Worm (Caenorhabditis elegans) whole organism, young adult: ENCODE measurements around the gene str-134.

ENCODE experiments used
- F10E7.11 ChIP-seq: sonication (generic microtip); optimal IDR thresholded peaks from 2 replicates; lab custom pipeline; 2017; ENCODE audit warnings: mild to moderate bottlenecking, missing genetic modification characterization, moderate library complexity, missing compliant biosample characterization
- F49E8.2 ChIP-seq: sonication (generic microtip); optimal IDR thresholded peaks from 3 replicates; lab custom pipeline; 2017; ENCODE audit warnings: missing genetic modification characterization, mild to moderate bottlenecking, missing compliant biosample characterization, antibody characterized with exemption, moderate library complexity; ENCODE audit not compliant: insufficient read depth
- Y95B8A.8 ChIP-seq: fragments of 200-800 bp; sonication (Bioruptor generic); IDR thresholded peaks from 2 replicates; pipeline ENCODE4 v1.3.6; 2022; ENCODE audit warnings: missing genetic modification reagents, missing genetic modification characterization, missing compliant biosample characterization
- athp-1 ChIP-seq: sonication (generic microtip); optimal IDR thresholded peaks from 2 replicates; lab custom pipeline; 2017; ENCODE audit warnings: mild to moderate bottlenecking, missing genetic modification characterization, missing compliant biosample characterization
- ceh-79 ChIP-seq: sonication (generic microtip); optimal IDR thresholded peaks from 2 replicates; lab custom pipeline; 2017; ENCODE audit warnings: mild to moderate bottlenecking, missing genetic modification characterization, missing compliant biosample characterization
- fkh-3 ChIP-seq: sonication (generic microtip); optimal IDR thresholded peaks from 2 replicates; lab custom pipeline; 2016; ENCODE audit warnings: mild to moderate bottlenecking, missing genetic modification characterization, missing compliant biosample characterization
- hmg-1.2 ChIP-seq: fragments of 200-800 bp; sonication (Bioruptor generic); IDR thresholded peaks from 2 replicates; pipeline ENCODE4 v1.3.6; 2022; ENCODE audit warnings: missing genetic modification reagents, missing genetic modification characterization, missing compliant biosample characterization
- let-607 ChIP-seq, 2 experiments: fragments of 200-800 bp in 1 of 2; sonication (Bioruptor generic) in 1 of 2; sonication (generic microtip) in 1 of 2; optimal IDR thresholded peaks; 2 replicates each; lab custom pipeline; 2016 to 2018; ENCODE audit warnings: mild to moderate bottlenecking in 2 of 2, missing compliant biosample characterization in 2 of 2, missing genetic modification characterization in 2 of 2, moderate library complexity in 2 of 2, missing genotype in 1 of 2
- madf-10 ChIP-seq: sonication (generic microtip); optimal IDR thresholded peaks from 2 replicates; lab custom pipeline; 2016; ENCODE audit warnings: mild to moderate bottlenecking, missing genetic modification characterization, missing compliant biosample characterization
- nfyb-1 ChIP-seq: fragments of 200-800 bp; sonication (Bioruptor generic); IDR thresholded peaks from 2 replicates; pipeline ENCODE4 v1.3.6; 2022; ENCODE audit warnings: missing genetic modification reagents, missing genetic modification characterization, missing compliant biosample characterization
- rec-8 ChIP-seq, 2 experiments: sonication (generic microtip); optimal IDR thresholded peaks; 2 replicates each; lab custom pipeline; 2016; ENCODE audit warnings: mild to moderate bottlenecking in 2 of 2, missing genetic modification characterization in 2 of 2, missing genetic modification reagents in 2 of 2, missing genotype in 2 of 2, missing biosample characterization in 1 of 2, missing compliant biosample characterization in 1 of 2, moderate library complexity in 1 of 2
- unc-62 ChIP-seq: fragments of 150-350 bp; optimal IDR thresholded peaks from 2 replicates; lab custom pipeline; 2014; ENCODE audit warnings: missing biosample characterization, missing genetic modification reagents, missing genetic modification characterization
- zfh-2 ChIP-seq: fragments of 200-800 bp; sonication (Bioruptor generic); conservative IDR thresholded peaks from 2 replicates; pipeline ENCODE4 v1.3.6; 2022; ENCODE audit warnings: missing genetic modification reagents, missing genetic modification characterization, missing compliant biosample characterization
- ztf-22 ChIP-seq: fragments of 200-800 bp; sonication (Bioruptor generic); optimal IDR thresholded peaks from 2 replicates; lab custom pipeline; 2018; ENCODE audit warnings: mild to moderate bottlenecking, missing genetic modification characterization, moderate library complexity, missing compliant biosample characterization

DNA sequence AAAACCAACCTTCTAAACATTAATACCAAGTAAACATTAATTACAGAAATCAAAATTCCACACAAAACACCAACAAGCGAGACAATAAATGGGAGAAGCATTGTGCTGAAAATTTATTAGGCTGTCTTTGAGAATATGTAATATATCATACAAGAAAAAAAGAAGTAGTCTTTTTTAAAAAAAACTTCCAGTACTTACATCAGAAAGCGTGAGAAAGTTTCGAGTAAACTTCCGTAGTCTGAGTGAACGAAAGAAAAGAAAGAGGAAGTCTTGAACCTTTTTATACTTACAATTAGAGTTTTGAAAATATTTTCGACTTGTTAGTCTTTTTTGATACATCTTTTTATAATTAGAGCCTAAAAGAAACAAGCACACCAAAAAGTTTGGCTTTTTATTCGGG lies 23.7 kb upstream of the str-134 start, which contains the start of gene srbc-40:
- no peak for TF ChIP-seq ztf-22 (GFP tag; lab: Kevin White, UChicago)
- no peak for TF ChIP-seq hmg-1.2 (GFP tag; lab: Robert Waterston, UW)
- no peak for TF ChIP-seq rec-8 (tag; optimal IDR thresholded peaks at IDR 0.05; lab: Kevin White, UChicago)
- TF ChIP-seq let-607 (tag; optimal IDR thresholded peaks at IDR 0.05; lab: Kevin White, UChicago) = no peak
- no peak for TF ChIP-seq Y95B8A.8 (GFP tag; lab: Robert Waterston, UW)
- TF ChIP-seq nfyb-1 (GFP tag; lab: Robert Waterston, UW) = no peak
- TF ChIP-seq athp-1 (tag; lab: Kevin White, UChicago) = no peak
- no peak for TF ChIP-seq unc-62 (GFP tag; lab: Kevin White, UChicago)
- TF ChIP-seq ceh-79 (tag; lab: Kevin White, UChicago) = no peak
- TF ChIP-seq fkh-3 (tag; lab: Kevin White, UChicago) = no peak
- no peak for TF ChIP-seq F10E7.11 (tag; lab: Kevin White, UChicago)
- no peak for TF ChIP-seq F49E8.2
- TF ChIP-seq zfh-2 (GFP tag; lab: Robert Waterston, UW) = no peak
- TF ChIP-seq madf-10 (tag; lab: Kevin White, UChicago) = no peak
